Fruit fly (Drosophila melanogaster) whole organism, embryonic: ENCODE results near the gene Gpdh3.

Experiments used
- ATbp ChIP-seq: fragments of 200-800 bp; sonication (Bioruptor generic); optimal IDR thresholded peaks from 2 replicates; lab custom pipeline; 2017; ENCODE audit warnings: missing biosample characterization, mild to moderate bottlenecking, missing genetic modification characterization, missing genetic modification reagents
- CG10267 ChIP-seq: fragments of 200-800 bp; sonication (Bioruptor generic); optimal IDR thresholded peaks from 2 replicates; lab custom pipeline; 2018; ENCODE audit warnings: missing biosample characterization, mild to moderate bottlenecking, missing genetic modification characterization, moderate library complexity
- CG10431 ChIP-seq: fragments of 200-800 bp; sonication (Bioruptor generic); optimal IDR thresholded peaks from 3 replicates; lab custom pipeline; 2018; ENCODE audit warnings: missing biosample characterization, mild to moderate bottlenecking, missing genetic modification characterization
- CG11398 ChIP-seq: fragments of 200-800 bp; sonication (Bioruptor generic); optimal IDR thresholded peaks from 2 replicates; lab custom pipeline; 2016; ENCODE audit warnings: missing biosample characterization, missing genetic modification characterization
- CG12744 ChIP-seq: fragments of 200-800 bp; sonication (Bioruptor generic); optimal IDR thresholded peaks from 2 replicates; lab custom pipeline; 2016; ENCODE audit warnings: missing biosample characterization, missing genetic modification characterization
- CG13287 ChIP-seq: fragments of 200-800 bp; sonication (Bioruptor generic); IDR thresholded peaks from 2 replicates; pipeline ENCODE4 v1.3.6; 2022; ENCODE audit warnings: missing biosample characterization, missing genetic modification characterization; ENCODE audit not compliant: partially characterized antibody
- CG14965 ChIP-seq: fragments of 200-800 bp; sonication (Bioruptor generic); optimal IDR thresholded peaks from 2 replicates; lab custom pipeline; 2016; ENCODE audit warnings: missing biosample characterization, missing genetic modification characterization, borderline replicate concordance
- CG17912 ChIP-seq: fragments of 200-800 bp; sonication (Bioruptor generic); optimal IDR thresholded peaks from 2 replicates; lab custom pipeline; 2018; ENCODE audit warnings: missing biosample characterization, mild to moderate bottlenecking, missing genetic modification characterization
- CG18262 ChIP-seq: fragments of 200-800 bp; optimal IDR thresholded peaks from 3 replicates; lab custom pipeline; 2019; ENCODE audit warnings: missing biosample characterization, mild to moderate bottlenecking, missing genetic modification characterization, moderate library complexity
- CG18599 ChIP-seq: fragments of 200-800 bp; sonication (Bioruptor generic); optimal IDR thresholded peaks from 3 replicates; lab custom pipeline; 2017; ENCODE audit warnings: missing biosample characterization, missing genetic modification characterization, mild to moderate bottlenecking, moderate library complexity, missing genetic modification reagents
- CG2199 ChIP-seq: fragments of 200-800 bp; sonication (Bioruptor generic); IDR thresholded peaks from 3 replicates; pipeline ENCODE4 v1.3.6; 2022; ENCODE audit warnings: missing biosample characterization, missing genetic modification characterization
- CG2875 ChIP-seq: fragments of 200-800 bp; sonication (Bioruptor generic); optimal IDR thresholded peaks from 2 replicates; lab custom pipeline; 2017; ENCODE audit warnings: missing biosample characterization, mild to moderate bottlenecking, missing genetic modification characterization, missing genetic modification reagents
- CG3407 ChIP-seq: fragments of 200-800 bp; sonication (Bioruptor generic); optimal IDR thresholded peaks from 2 replicates; lab custom pipeline; 2018; ENCODE audit warnings: missing biosample characterization, mild to moderate bottlenecking, missing genetic modification characterization
- CG4820 ChIP-seq: fragments of 200-800 bp; sonication (Bioruptor generic); optimal IDR thresholded peaks from 3 replicates; lab custom pipeline; 2016; ENCODE audit warnings: missing biosample characterization, missing genetic modification characterization
- CG7928 ChIP-seq: fragments of 200-800 bp; sonication (Bioruptor generic); optimal IDR thresholded peaks from 2 replicates; lab custom pipeline; 2017; ENCODE audit warnings: missing biosample characterization, mild to moderate bottlenecking, missing genetic modification characterization
- CG9215 ChIP-seq: fragments of 200-800 bp; sonication (Bioruptor generic); IDR thresholded peaks from 2 replicates; pipeline ENCODE4 v1.3.6; 2022; ENCODE audit warnings: missing biosample characterization, missing genetic modification characterization
- CG9817 ChIP-seq: fragments of 200-800 bp; sonication (Bioruptor generic); optimal IDR thresholded peaks from 2 replicates; lab custom pipeline; 2018; ENCODE audit warnings: missing biosample characterization, mild to moderate bottlenecking, missing genetic modification characterization, moderate library complexity
- Camta ChIP-seq: fragments of 200-800 bp; sonication (Bioruptor generic); optimal IDR thresholded peaks from 2 replicates; lab custom pipeline; 2016; ENCODE audit warnings: missing biosample characterization, missing genetic modification characterization
- CoRest ChIP-seq: fragments of 200-800 bp; sonication (Bioruptor generic); optimal IDR thresholded peaks from 3 replicates; lab custom pipeline; 2018; ENCODE audit warnings: missing biosample characterization, mild to moderate bottlenecking, missing genetic modification characterization, moderate library complexity
- Dek ChIP-seq: fragments of 200-800 bp; sonication (Bioruptor generic); optimal IDR thresholded peaks from 3 replicates; lab custom pipeline; 2019; ENCODE audit warnings: missing biosample characterization, mild to moderate bottlenecking, missing genetic modification characterization, moderate library complexity
- Kr ChIP-seq: fragments of 200-800 bp; sonication (Bioruptor generic); optimal IDR thresholded peaks from 2 replicates; lab custom pipeline; 2017; ENCODE audit warnings: missing biosample characterization, mild to moderate bottlenecking, missing genetic modification characterization
- Lim3 ChIP-seq: fragments of 200-800 bp; sonication (Bioruptor generic); IDR thresholded peaks from 2 replicates; pipeline ENCODE4 v1.3.6; 2022; ENCODE audit warnings: missing biosample characterization, missing genetic modification characterization
- MESR4 ChIP-seq: fragments of 200-800 bp; sonication (Bioruptor generic); optimal IDR thresholded peaks from 2 replicates; lab custom pipeline; 2018; ENCODE audit warnings: missing biosample characterization, mild to moderate bottlenecking, missing genetic modification characterization, moderate library complexity
- Mes4 ChIP-seq: fragments of 200-800 bp; sonication (Bioruptor generic); optimal IDR thresholded peaks from 2 replicates; lab custom pipeline; 2016; ENCODE audit warnings: missing biosample characterization, missing genetic modification characterization
- NfI ChIP-seq: fragments of 200-800 bp; sonication (Bioruptor generic); optimal IDR thresholded peaks from 3 replicates; lab custom pipeline; 2018; ENCODE audit warnings: missing biosample characterization, mild to moderate bottlenecking, missing genetic modification characterization, moderate library complexity
- Oaz ChIP-seq: fragments of 200-800 bp; sonication (Bioruptor generic); IDR thresholded peaks from 2 replicates; pipeline ENCODE4 v1.3.6; 2022; ENCODE audit warnings: missing biosample characterization, missing genetic modification characterization
- Oli ChIP-seq: fragments of 200-800 bp; sonication (Bioruptor generic); optimal IDR thresholded peaks from 2 replicates; lab custom pipeline; 2018; ENCODE audit warnings: missing biosample characterization, mild to moderate bottlenecking, missing genetic modification characterization, moderate library complexity
- Trl ChIP-seq, 3 experiments: fragments of >200 bp in 2 of 3; fragments of 200-800 bp in 1 of 3; sonication (Bioruptor generic) in 1 of 3; optimal IDR thresholded peaks; 2 replicates in 1 of 3; 3 replicates in 2 of 3; lab custom pipeline; 2016 to 2017; ENCODE audit warnings: missing biosample characterization in 1 of 3, missing genetic modification characterization in 1 of 3
- caup ChIP-seq: fragments of 200-800 bp; sonication (Bioruptor generic); optimal IDR thresholded peaks from 3 replicates; lab custom pipeline; 2017; ENCODE audit warnings: missing biosample characterization, mild to moderate bottlenecking, missing genetic modification characterization, moderate library complexity; ENCODE audit not compliant: severe bottlenecking
- cg ChIP-seq: fragments of 200-800 bp; sonication (Bioruptor generic); optimal IDR thresholded peaks from 3 replicates; lab custom pipeline; 2019; ENCODE audit warnings: missing biosample characterization, mild to moderate bottlenecking, missing genetic modification characterization, moderate library complexity
- croc ChIP-seq: fragments of 200-800 bp; sonication (Bioruptor generic); conservative IDR thresholded peaks from 3 replicates; pipeline ENCODE4 v1.3.6; 2022; ENCODE audit warnings: missing biosample characterization, missing genetic modification characterization
- crol ChIP-seq: fragments of 200-800 bp; sonication (Bioruptor generic); IDR thresholded peaks from 2 replicates; pipeline ENCODE4 v1.3.6; 2022; ENCODE audit warnings: missing biosample characterization, missing genetic modification characterization
- da ChIP-seq: fragments of 200-800 bp; sonication (Bioruptor generic); optimal IDR thresholded peaks from 2 replicates; lab custom pipeline; 2016; ENCODE audit warnings: missing biosample characterization, missing genetic modification characterization
- dmrt11E ChIP-seq: fragments of 200-800 bp; sonication (Bioruptor generic); optimal IDR thresholded peaks from 3 replicates; lab custom pipeline; 2018; ENCODE audit warnings: missing biosample characterization, mild to moderate bottlenecking, missing genetic modification characterization, moderate library complexity
- en ChIP-seq: fragments of 200-800 bp; sonication (Bioruptor generic); optimal IDR thresholded peaks from 2 replicates; lab custom pipeline; 2016; ENCODE audit warnings: missing biosample characterization, missing genetic modification characterization
- grn ChIP-seq: fragments of 200-800 bp; sonication (Bioruptor generic); optimal IDR thresholded peaks from 3 replicates; lab custom pipeline; 2017; ENCODE audit warnings: missing biosample characterization, missing genetic modification characterization
- gsb ChIP-seq: fragments of 200-800 bp; sonication (Bioruptor generic); IDR thresholded peaks from 2 replicates; pipeline ENCODE4 v1.3.6; 2022; ENCODE audit warnings: missing biosample characterization, missing genetic modification characterization
- hbn ChIP-seq: fragments of 200-800 bp; sonication (Bioruptor generic); IDR thresholded peaks from 2 replicates; pipeline ENCODE4 v1.3.6; 2022; ENCODE audit warnings: missing biosample characterization, missing genetic modification characterization; ENCODE audit not compliant: partially characterized antibody
- kay ChIP-seq: fragments of 200-800 bp; sonication (Bioruptor generic); optimal IDR thresholded peaks from 2 replicates; lab custom pipeline; 2016; ENCODE audit warnings: missing biosample characterization, missing genetic modification characterization
- ken ChIP-seq: fragments of 200-800 bp; sonication (Bioruptor generic); IDR thresholded peaks from 3 replicates; pipeline ENCODE4 v1.3.6; 2022; ENCODE audit warnings: missing biosample characterization, missing genetic modification characterization
- knrl ChIP-seq: fragments of 200-800 bp; sonication (Bioruptor generic); IDR thresholded peaks from 3 replicates; pipeline ENCODE4 v1.3.6; 2022; ENCODE audit warnings: missing biosample characterization, missing genetic modification characterization; ENCODE audit not compliant: partially characterized antibody
- lola ChIP-seq, 3 experiments: fragments of >200 bp in 2 of 3; fragments of 200-800 bp in 1 of 3; sonication (Bioruptor generic) in 1 of 3; optimal IDR thresholded peaks; 2 replicates each; lab custom pipeline; 2017 to 2019; ENCODE audit warnings: missing biosample characterization in 3 of 3, missing genetic modification characterization in 3 of 3, mild to moderate bottlenecking in 1 of 3, moderate library complexity in 1 of 3
- luna ChIP-seq: fragments of 200-800 bp; sonication (Bioruptor generic); optimal IDR thresholded peaks from 2 replicates; lab custom pipeline; 2016; ENCODE audit warnings: missing biosample characterization, missing genetic modification characterization
- maf-S ChIP-seq: fragments of 200-800 bp; sonication (Bioruptor generic); optimal IDR thresholded peaks from 2 replicates; lab custom pipeline; 2016; ENCODE audit warnings: missing biosample characterization, missing genetic modification characterization
- pfk ChIP-seq: fragments of 200-800 bp; sonication (Bioruptor generic); optimal IDR thresholded peaks from 2 replicates; lab custom pipeline; 2018; ENCODE audit warnings: missing biosample characterization, mild to moderate bottlenecking, missing genetic modification characterization, moderate library complexity
- sisA ChIP-seq: fragments of 200-800 bp; sonication (Bioruptor generic); IDR thresholded peaks from 2 replicates; pipeline ENCODE4 v1.3.6; 2022; ENCODE audit warnings: missing biosample characterization, missing genetic modification characterization
- so ChIP-seq: fragments of 200-800 bp; sonication (Bioruptor generic); IDR thresholded peaks from 3 replicates; pipeline ENCODE4 v1.3.6; 2022; ENCODE audit warnings: missing biosample characterization, missing genetic modification characterization
- stwl ChIP-seq: fragments of 200-800 bp; sonication (Bioruptor generic); optimal IDR thresholded peaks from 3 replicates; lab custom pipeline; 2018; ENCODE audit warnings: missing biosample characterization, mild to moderate bottlenecking, missing genetic modification characterization, moderate library complexity
- zf30C ChIP-seq: fragments of 200-800 bp; sonication (Bioruptor generic); optimal IDR thresholded peaks from 3 replicates; lab custom pipeline; 2018; ENCODE audit warnings: missing biosample characterization, mild to moderate bottlenecking, missing genetic modification characterization

Gene Gpdh3

DNA sequence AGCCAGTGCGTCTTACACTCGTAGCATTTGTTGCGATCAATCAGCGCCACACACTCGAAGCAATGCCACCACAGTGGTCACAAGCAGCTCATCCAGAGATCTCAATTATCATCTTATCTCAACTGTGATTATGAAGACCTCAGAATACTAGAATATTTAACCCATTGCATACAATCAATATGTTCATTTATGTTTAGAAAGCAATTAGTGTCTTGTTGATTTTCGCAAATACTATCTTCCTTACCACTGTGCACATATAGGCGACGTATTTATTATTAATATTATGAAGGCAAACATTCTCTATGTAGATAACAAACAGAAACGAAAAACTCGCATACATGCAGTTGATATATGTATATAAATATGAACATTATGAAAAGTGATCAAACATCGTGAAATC lies 23.0 kb upstream of the Gpdh3 start (continued):
- no peak for TF ChIP-seq zf30C
- TF ChIP-seq CG18262 (tag; lab: Kevin White, UChicago): peak; percentile 78
- TF ChIP-seq CG2875 (GFP tag; lab: Kevin White, UChicago): peak; percentile 82
- no peak for TF ChIP-seq knrl (GFP tag; lab: Robert Waterston, UW)
- TF ChIP-seq cg (GFP tag; lab: Kevin White, UChicago): no peak
- no peak for TF ChIP-seq MESR4 (GFP tag; lab: Kevin White, UChicago)
- no peak for TF ChIP-seq CG7928 (GFP tag; lab: Kevin White, UChicago)
- TF ChIP-seq ATbp (GFP tag; lab: Kevin White, UChicago): peak; percentile 77
- TF ChIP-seq CG10431 (GFP tag; lab: Kevin White, UChicago): peak; percentile 46
- TF ChIP-seq Camta (GFP tag; lab: Kevin White, UChicago): peak; percentile 38
- TF ChIP-seq CG10267 (tag; lab: Kevin White, UChicago): peak; percentile 65
- TF ChIP-seq caup (GFP tag; lab: Kevin White, UChicago): peak; percentile 43
- TF ChIP-seq CG9817: no peak
- no peak for TF ChIP-seq Lim3
- TF ChIP-seq CG4820 (GFP tag; lab: Kevin White, UChicago): peak; percentile 79
- peak; percentile 23 for TF ChIP-seq stwl (tag; lab: Kevin White, UChicago)
- peak; percentile 47 for TF ChIP-seq grn
- peak; percentile 83 for TF ChIP-seq CG3407 (GFP tag; lab: Kevin White, UChicago)
- peak; percentile 49 for TF ChIP-seq gsb
- TF ChIP-seq croc (GFP tag; lab: Robert Waterston, UW): peak; percentile 48
- peak; percentile 53 for TF ChIP-seq NfI (GFP tag; lab: Kevin White, UChicago)
- TF ChIP-seq hbn (GFP tag; lab: Robert Waterston, UW): no peak
- TF ChIP-seq Dek: peak; percentile 17
- peak; percentile 34 for TF ChIP-seq CG12744 (GFP tag; lab: Kevin White, UChicago)
- no peak for TF ChIP-seq Trl (optimal IDR thresholded peaks at IDR 0.05; lab: Kevin White, UChicago)
- peak; percentile 76 for TF ChIP-seq Trl (GFP tag; optimal IDR thresholded peaks at IDR 0.05; lab: Kevin White, UChicago)
- TF ChIP-seq CG17912 (GFP tag; lab: Kevin White, UChicago): no peak
- TF ChIP-seq CG9215 (GFP tag; lab: Robert Waterston, UW): no peak
- peak; percentile 71 for TF ChIP-seq Oli (tag; lab: Kevin White, UChicago)
- TF ChIP-seq CG13287: no peak
- peak; percentile 68 for TF ChIP-seq CoRest (tag; lab: Kevin White, UChicago)
- TF ChIP-seq Oaz (GFP tag; lab: Robert Waterston, UW): no peak
- peak; percentile 88 for TF ChIP-seq dmrt11E (tag; lab: Kevin White, UChicago)
- TF ChIP-seq ken (GFP tag; lab: Robert Waterston, UW): peak; percentile 59; the same call in 2 of the 3 replicates
- TF ChIP-seq luna: no peak
- peak; percentile 91; the same call in 2 of the 3 replicates for TF ChIP-seq CG2199 (GFP tag; lab: Robert Waterston, UW)
- peak; percentile 37 for TF ChIP-seq CG11398 (GFP tag; lab: Kevin White, UChicago)
- no peak for TF ChIP-seq crol (GFP tag; lab: Robert Waterston, UW)
- peak; percentile 29 for TF ChIP-seq CG14965 (GFP tag; lab: Kevin White, UChicago)
- TF ChIP-seq Mes4 (GFP tag; lab: Kevin White, UChicago): peak; percentile 62
- TF ChIP-seq kay: no peak
- TF ChIP-seq sisA (GFP tag; lab: Robert Waterston, UW): peak; percentile 46; the same call in 1 of the 2 replicates
- peak; percentile 58; the same call in 1 of the 3 replicates for TF ChIP-seq so (GFP tag; lab: Robert Waterston, UW)
- peak in 1 of 3 experiments; percentile 77 for TF ChIP-seq lola (GFP tag; optimal IDR thresholded peaks at IDR 0.05; lab: Kevin White, UChicago)
- no peak for TF ChIP-seq da (GFP tag; lab: Kevin White, UChicago)
- TF ChIP-seq en (GFP tag; lab: Kevin White, UChicago): no peak
- no peak for TF ChIP-seq pfk (GFP tag; lab: Kevin White, UChicago)
- peak; percentile 12 for TF ChIP-seq maf-S
- TF ChIP-seq CG18599 (GFP tag; lab: Kevin White, UChicago): peak; percentile 72
- peak; percentile 39 for TF ChIP-seq Kr
